Worm (Caenorhabditis elegans) whole organism, midembryonic: ENCODE measurements around the gene daf-12.

ENCODE experiments used
- cog-1 ChIP-seq: sonication (generic microtip); optimal IDR thresholded peaks from 2 replicates; lab custom pipeline; 2016; ENCODE audit warnings: missing genetic modification characterization, missing compliant biosample characterization
- med-1 ChIP-seq: sonication (generic microtip); optimal IDR thresholded peaks from 2 replicates; lab custom pipeline; 2017; ENCODE audit warnings: missing genetic modification characterization, mild to moderate bottlenecking, missing compliant biosample characterization, antibody characterized with exemption, missing genetic modification reagents; ENCODE audit not compliant: insufficient read depth

- TF ChIP-seq med-1 (no peak), cog-1 (no peak)
These were observed 29.1 kb downstream of the daf-12 start for ce11 chrX:10664759-10665158.
